Worm (Caenorhabditis elegans) whole organism, young adult: Measurements from ENCODE around the gene oig-8.

Experiments used
- Y79H2A.3 ChIP-seq: fragments of 200-800 bp; sonication (Bioruptor generic); conservative IDR thresholded peaks from 2 replicates; pipeline ENCODE4 v1.3.6; 2022; ENCODE audit warnings: missing genetic modification reagents, missing genetic modification characterization, missing compliant biosample characterization
- ama-1 ChIP-seq, 3 experiments: fragments of 150-350 bp in 1 of 3; sonication (generic microtip) in 2 of 3; optimal IDR thresholded peaks; 2 replicates each; lab custom pipeline; 2014 to 2018; ENCODE audit warnings: missing biosample characterization in 2 of 3, missing genetic modification characterization in 2 of 3, missing genetic modification reagents in 2 of 3
- ceh-40 ChIP-seq: fragments of 200-800 bp; sonication (Bioruptor generic); IDR thresholded peaks from 2 replicates; pipeline ENCODE4 v1.3.6; 2022; ENCODE audit warnings: missing genetic modification characterization, missing compliant biosample characterization
- chd-7 ChIP-seq: sonication (generic microtip); optimal IDR thresholded peaks from 2 replicates; lab custom pipeline; 2016; ENCODE audit warnings: mild to moderate bottlenecking, missing genetic modification characterization, moderate library complexity, missing compliant biosample characterization
- hlh-26 ChIP-seq: fragments of 200-800 bp; sonication (Bioruptor generic); conservative IDR thresholded peaks from 2 replicates; pipeline ENCODE4 v1.3.6; 2022; ENCODE audit warnings: missing genetic modification reagents, missing genetic modification characterization, missing compliant biosample characterization
- snpc-3.4 ChIP-seq: sonication (generic microtip); optimal IDR thresholded peaks from 2 replicates; lab custom pipeline; 2017; ENCODE audit warnings: missing genetic modification characterization, mild to moderate bottlenecking, missing compliant biosample characterization, antibody characterized with exemption, moderate library complexity, missing genotype, missing genetic modification reagents

- TF ChIP-seq chd-7 (tag; lab: Kevin White, UChicago) (no peak), Y79H2A.3 (GFP tag; lab: Robert Waterston, UW) (no peak), hlh-26 (GFP tag; lab: Robert Waterston, UW) (no peak), ceh-40 (GFP tag; lab: Robert Waterston, UW) (no peak), ama-1 (optimal IDR thresholded peaks at IDR 0.05; lab: Kevin White, UChicago) (no peak), ama-1 (GFP tag; optimal IDR thresholded peaks at IDR 0.05; lab: Kevin White, UChicago) (no peak), snpc-3.4 (tag; lab: Kevin White, UChicago) (no peak)
Observed at ce11 chrII:6689088-6689487, 40.2 kb upstream of the oig-8 start.
